Fruit fly (Drosophila melanogaster): Measurements from ENCODE around the gene Ssl2.

dm6 chr3R:29004884-29005621, 27.4 kb downstream of the Ssl2 start:
- TF ChIP-seq psq (optimal IDR thresholded peaks at IDR 0.05) (no peak), Dll (optimal IDR thresholded peaks at IDR 0.05) (no peak), CG8478 (optimal IDR thresholded peaks at IDR 0.05) (no peak)
